Worm (Caenorhabditis elegans): Measurements from ENCODE around the gene F32A5.4.
A peak's percentile ranks its signal among the peaks of the same experiment; 100 is the strongest.

F32A5.4 gene

DNA sequence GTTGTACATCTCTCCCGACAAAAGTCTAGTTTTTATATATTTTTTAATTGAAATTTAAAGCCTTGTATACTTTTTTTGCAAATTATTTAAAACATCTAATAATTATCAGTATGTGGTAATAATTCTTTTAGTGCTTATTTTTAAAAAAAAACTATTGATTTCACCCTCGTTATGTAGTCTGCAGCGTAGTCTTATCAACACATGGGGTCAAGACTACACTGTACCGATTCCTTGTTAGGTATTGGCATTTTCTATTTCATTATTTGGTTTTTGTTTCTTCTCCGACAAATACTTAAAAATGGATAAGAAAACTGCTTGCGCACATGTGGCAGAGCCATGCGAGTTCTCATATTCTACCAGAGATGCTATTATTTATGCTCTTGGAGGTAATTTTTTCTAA is 32.9 kb upstream of the F32A5.4 start, which contains the start of gene maoc-1:
Gene maoc-1 (plus strand): TSS at position 237 of the 400 bp plus-strand sequence.
- TF ChIP-seq B0310.2 (tag; optimal IDR thresholded peaks at IDR 0.05), result no peak
- TF ChIP-seq ets-7 (tag; optimal IDR thresholded peaks at IDR 0.05), result no peak
- no peak for TF ChIP-seq sea-1 (GFP tag; conservative IDR thresholded peaks at IDR 0.05)
- no peak for TF ChIP-seq scrt-1 (GFP tag; IDR thresholded peaks at IDR 0.05)
- no peak for TF ChIP-seq flt-1 (GFP tag; IDR thresholded peaks at IDR 0.05)
- no peak for TF ChIP-seq aly-1 (tag; optimal IDR thresholded peaks at IDR 0.05)
- no peak for TF ChIP-seq tra-4 (tag; optimal IDR thresholded peaks at IDR 0.05)
- TF ChIP-seq ama-1 (optimal IDR thresholded peaks at IDR 0.05), result no peak
- no peak for TF ChIP-seq tbx-37 (GFP tag; conservative IDR thresholded peaks at IDR 0.05)

DNA sequence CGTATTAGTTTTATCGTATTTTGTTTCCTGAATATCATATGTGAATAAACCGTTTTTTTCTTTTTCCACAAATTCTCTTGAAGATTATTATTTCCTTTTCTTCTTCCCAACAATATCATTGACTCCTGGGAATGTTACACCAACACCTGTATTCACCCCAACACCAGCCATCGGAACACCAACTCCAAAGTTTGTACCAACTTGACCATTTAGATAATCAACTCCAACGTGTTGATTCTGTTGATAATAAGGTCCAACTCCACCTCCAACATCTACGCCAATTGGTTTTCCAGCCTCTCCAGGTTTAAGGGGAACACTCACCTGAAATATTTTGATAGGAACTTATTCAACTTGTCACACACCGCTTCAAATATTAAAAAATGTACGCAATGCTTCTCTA is 31.5 kb upstream of the F32A5.4 start:
- TF ChIP-seq ets-7 (tag; optimal IDR thresholded peaks at IDR 0.05), result no peak
- TF ChIP-seq aly-1 (tag; optimal IDR thresholded peaks at IDR 0.05), result no peak
- TF ChIP-seq hmg-4 (GFP tag; optimal IDR thresholded peaks at IDR 0.05), result no peak
- TF ChIP-seq ceh-13 (GFP tag; optimal IDR thresholded peaks at IDR 0.05), result no peak
- TF ChIP-seq B0310.2 (tag; optimal IDR thresholded peaks at IDR 0.05), result no peak
- no peak for TF ChIP-seq hmbx-1 (tag; optimal IDR thresholded peaks at IDR 0.05)
- TF ChIP-seq flt-1 (GFP tag; IDR thresholded peaks at IDR 0.05), result no peak
- TF ChIP-seq F13C5.2 (tag; optimal IDR thresholded peaks at IDR 0.05), result no peak
- TF ChIP-seq tbx-11 (GFP tag; IDR thresholded peaks at IDR 0.05), result no peak
- TF ChIP-seq hnd-1 (tag; optimal IDR thresholded peaks at IDR 0.05), result no peak
- TF ChIP-seq tbx-37 (GFP tag; conservative IDR thresholded peaks at IDR 0.05), result no peak
- TF ChIP-seq ama-1 (optimal IDR thresholded peaks at IDR 0.05), result no peak
- no peak for TF ChIP-seq scrt-1 (GFP tag; IDR thresholded peaks at IDR 0.05)
- no peak for TF ChIP-seq sea-1 (GFP tag; conservative IDR thresholded peaks at IDR 0.05)
- no peak for TF ChIP-seq pes-1 (GFP tag; IDR thresholded peaks at IDR 0.05)
- TF ChIP-seq ceh-36 (tag; optimal IDR thresholded peaks at IDR 0.05), result no peak
- TF ChIP-seq tra-4 (tag; optimal IDR thresholded peaks at IDR 0.05), result no peak

DNA sequence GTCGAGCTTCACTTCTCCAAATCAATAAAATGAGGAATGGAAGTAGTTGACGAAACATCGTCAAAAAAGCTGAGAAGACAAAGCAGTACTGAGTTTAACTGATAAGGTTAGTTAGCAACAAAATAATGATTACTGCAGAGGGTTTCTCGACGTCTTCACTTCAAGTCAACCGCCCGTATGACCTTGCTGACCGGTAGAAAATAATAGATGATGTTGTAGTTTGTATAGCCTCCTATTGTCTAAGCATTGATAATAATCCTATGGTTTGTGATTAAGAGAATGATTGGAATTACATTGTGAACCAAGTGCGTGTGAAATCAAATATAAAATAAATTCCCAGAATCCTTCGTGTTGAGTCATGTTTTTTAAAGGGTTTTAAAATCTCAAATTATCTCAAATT is 29.6 kb upstream of the F32A5.4 start, which contains the start of gene E04F6.6:
Gene E04F6.6 (minus strand): TSS at position 258 of the 400 bp plus-strand sequence.
- TF ChIP-seq tbx-11 (GFP tag; IDR thresholded peaks at IDR 0.05) (no peak), aly-1 (tag; optimal IDR thresholded peaks at IDR 0.05) (no peak), ceh-36 (tag; optimal IDR thresholded peaks at IDR 0.05) (no peak), hmg-4 (GFP tag; optimal IDR thresholded peaks at IDR 0.05) (no peak), sea-1 (GFP tag; conservative IDR thresholded peaks at IDR 0.05) (no peak)

ce11 chrII:7200051-7200599 is 28.8 kb upstream of the F32A5.4 start, which contains the start of gene pcrg-1:
Gene pcrg-1 (plus strand): TSS chrII:7200549.
- TF ChIP-seq hmbx-1 (tag; optimal IDR thresholded peaks at IDR 0.05), result peak; percentile 62
- TF ChIP-seq scrt-1 (GFP tag; IDR thresholded peaks at IDR 0.05), result peak; percentile 90
- TF ChIP-seq tra-4 (tag; optimal IDR thresholded peaks at IDR 0.05), result peak; percentile 83
- TF ChIP-seq tbx-37 (GFP tag; conservative IDR thresholded peaks at IDR 0.05), result peak; percentile 92
- TF ChIP-seq sea-1 (GFP tag; conservative IDR thresholded peaks at IDR 0.05), result peak; percentile 93
- peak; percentile 82 for TF ChIP-seq ets-7 (tag; optimal IDR thresholded peaks at IDR 0.05)
- TF ChIP-seq flt-1 (GFP tag; IDR thresholded peaks at IDR 0.05), result peak; percentile 89
- TF ChIP-seq hnd-1 (tag; optimal IDR thresholded peaks at IDR 0.05), result peak; percentile 75
- TF ChIP-seq pes-1 (GFP tag; IDR thresholded peaks at IDR 0.05), result peak; percentile 93
- TF ChIP-seq ceh-36 (tag; optimal IDR thresholded peaks at IDR 0.05), result peak; percentile 85
- peak; percentile 90 for TF ChIP-seq ceh-13 (GFP tag; optimal IDR thresholded peaks at IDR 0.05)
- peak; percentile 89 for TF ChIP-seq aly-1 (tag; optimal IDR thresholded peaks at IDR 0.05)
- TF ChIP-seq hmg-4 (GFP tag; optimal IDR thresholded peaks at IDR 0.05), result peak; percentile 99
- TF ChIP-seq ama-1 (optimal IDR thresholded peaks at IDR 0.05), result no peak
- peak; percentile 85 for TF ChIP-seq B0310.2 (tag; optimal IDR thresholded peaks at IDR 0.05)
- peak; percentile 93 for TF ChIP-seq tbx-11 (GFP tag; IDR thresholded peaks at IDR 0.05)
- peak; percentile 94 for TF ChIP-seq F13C5.2 (tag; optimal IDR thresholded peaks at IDR 0.05)

ce11 chrII:7203110-7203509 is 25.8 kb upstream of the F32A5.4 start, which contains the start of gene srd-56:
Gene srd-56 (minus strand): TSS chrII:7203210.
- TF ChIP-seq tbx-37 (GFP tag; conservative IDR thresholded peaks at IDR 0.05) (no peak), ama-1 (optimal IDR thresholded peaks at IDR 0.05) (no peak), scrt-1 (GFP tag; IDR thresholded peaks at IDR 0.05) (no peak), flt-1 (GFP tag; IDR thresholded peaks at IDR 0.05) (no peak), B0310.2 (tag; optimal IDR thresholded peaks at IDR 0.05) (no peak), F13C5.2 (tag; optimal IDR thresholded peaks at IDR 0.05) (no peak), ceh-36 (tag; optimal IDR thresholded peaks at IDR 0.05) (no peak), aly-1 (tag; optimal IDR thresholded peaks at IDR 0.05) (no peak), tra-4 (tag; optimal IDR thresholded peaks at IDR 0.05) (no peak), hmg-4 (GFP tag; optimal IDR thresholded peaks at IDR 0.05) (no peak), tbx-11 (GFP tag; IDR thresholded peaks at IDR 0.05) (no peak), pes-1 (GFP tag; IDR thresholded peaks at IDR 0.05) (no peak), hnd-1 (tag; optimal IDR thresholded peaks at IDR 0.05) (no peak), hmbx-1 (tag; optimal IDR thresholded peaks at IDR 0.05) (no peak), sea-1 (GFP tag; conservative IDR thresholded peaks at IDR 0.05) (no peak), ets-7 (tag; optimal IDR thresholded peaks at IDR 0.05) (no peak), ceh-13 (GFP tag; optimal IDR thresholded peaks at IDR 0.05) (no peak)

- TF ChIP-seq hmg-4 (GFP tag; optimal IDR thresholded peaks at IDR 0.05) (no peak), scrt-1 (GFP tag; IDR thresholded peaks at IDR 0.05) (no peak), aly-1 (tag; optimal IDR thresholded peaks at IDR 0.05) (no peak), tbx-37 (GFP tag; conservative IDR thresholded peaks at IDR 0.05) (no peak), ama-1 (optimal IDR thresholded peaks at IDR 0.05) (no peak), hmbx-1 (tag; optimal IDR thresholded peaks at IDR 0.05) (no peak), hnd-1 (tag; optimal IDR thresholded peaks at IDR 0.05) (no peak), ceh-36 (tag; optimal IDR thresholded peaks at IDR 0.05) (no peak), tbx-11 (GFP tag; IDR thresholded peaks at IDR 0.05) (no peak), ets-7 (tag; optimal IDR thresholded peaks at IDR 0.05) (no peak), ceh-13 (GFP tag; optimal IDR thresholded peaks at IDR 0.05) (no peak), flt-1 (GFP tag; IDR thresholded peaks at IDR 0.05) (no peak), B0310.2 (tag; optimal IDR thresholded peaks at IDR 0.05) (no peak), pes-1 (GFP tag; IDR thresholded peaks at IDR 0.05) (no peak), tra-4 (tag; optimal IDR thresholded peaks at IDR 0.05) (no peak), F13C5.2 (tag; optimal IDR thresholded peaks at IDR 0.05) (no peak), sea-1 (GFP tag; conservative IDR thresholded peaks at IDR 0.05) (no peak)
Observed at ce11 chrII:7204951-7205350, 24.0 kb upstream of the F32A5.4 start, which contains the start of gene srd-58. Gene srd-58 (minus strand): TSS chrII:7205051.

- TF ChIP-seq tbx-37 (GFP tag; conservative IDR thresholded peaks at IDR 0.05) (no peak), ceh-36 (tag; optimal IDR thresholded peaks at IDR 0.05) (no peak), aly-1 (tag; optimal IDR thresholded peaks at IDR 0.05) (no peak), B0310.2 (tag; optimal IDR thresholded peaks at IDR 0.05) (no peak), F13C5.2 (tag; optimal IDR thresholded peaks at IDR 0.05) (no peak), scrt-1 (GFP tag; IDR thresholded peaks at IDR 0.05) (no peak)
Observed at ce11 chrII:7205388-7205787, 23.6 kb upstream of the F32A5.4 start, which contains the start of gene srd-59. Gene srd-59 (plus strand): TSS chrII:7205688.

Measured in whole organism, early embryonic.